Worm (Caenorhabditis elegans) whole organism, L4/young adult: ENCODE data around the gene Y73B6BL.44.

Experiments used
- W03F9.2 ChIP-seq: fragments of 150-350 bp; optimal IDR thresholded peaks from 2 replicates; lab custom pipeline; 2014; ENCODE audit warnings: missing biosample characterization, missing genetic modification characterization
- him-1 ChIP-seq: sonication (generic microtip); optimal IDR thresholded peaks from 2 replicates; lab custom pipeline; 2016; ENCODE audit warnings: missing genotype, missing genetic modification reagents, missing genetic modification characterization, missing compliant biosample characterization

- TF ChIP-seq him-1 (tag; lab: Kevin White, UChicago), result no peak
- TF ChIP-seq W03F9.2 (tag; lab: Kevin White, UChicago), result no peak
Measured at ce11 chrIV:6542962-6543361, 49.6 kb downstream of the Y73B6BL.44 start.
